Fruit fly (Drosophila melanogaster) Kc167 (cell line): ENCODE measurements around the gene CG31459.

ENCODE experiments used
- Myc ChIP-seq: fragments of >200 bp; optimal IDR thresholded peaks from 2 replicates; lab custom pipeline; 2017; ENCODE audit warnings: missing external identifiers
- Sin3A ChIP-seq: fragments of >200 bp; optimal IDR thresholded peaks from 2 replicates; lab custom pipeline; 2018; ENCODE audit warnings: missing external identifiers
- h ChIP-seq: fragments of >200 bp; optimal IDR thresholded peaks from 3 replicates; lab custom pipeline; 2018; ENCODE audit warnings: missing external identifiers
- insv ChIP-seq: fragments of >200 bp; optimal IDR thresholded peaks from 3 replicates; lab custom pipeline; 2018; ENCODE audit warnings: missing external identifiers
- psq ChIP-seq: fragments of >200 bp; optimal IDR thresholded peaks from 2 replicates; lab custom pipeline; 2017; ENCODE audit warnings: missing external identifiers
- ttk ChIP-seq: sonication (Bioruptor generic); optimal IDR thresholded peaks from 2 replicates; lab custom pipeline; 2017; ENCODE audit warnings: missing external identifiers

DNA sequence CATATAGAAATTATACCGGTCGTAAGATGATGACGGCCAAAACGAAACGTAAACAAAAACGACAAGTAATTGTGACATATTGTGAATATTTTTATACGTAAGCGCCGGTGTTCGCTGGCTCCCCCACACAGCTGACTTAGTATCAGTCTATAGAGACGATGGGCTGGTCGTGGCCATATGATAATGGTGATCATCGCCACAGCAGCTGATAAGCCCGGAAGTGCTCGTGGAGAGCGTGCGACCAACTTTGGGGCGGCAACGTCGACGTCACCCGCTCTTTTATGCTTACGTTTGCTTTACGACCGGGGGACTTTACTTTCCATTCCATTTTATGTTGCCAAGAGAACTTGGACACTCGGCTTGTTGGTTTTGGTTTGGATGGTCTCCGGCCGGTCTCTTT lies 47.9 kb upstream of the CG31459 start:
- TF ChIP-seq Myc (lab: Kevin White, UChicago) = no peak
- no peak for TF ChIP-seq psq (lab: Kevin White, UChicago)
- no peak for TF ChIP-seq Sin3A (lab: Kevin White, UChicago)
- TF ChIP-seq h (lab: Kevin White, UChicago) = no peak
- no peak for TF ChIP-seq insv (lab: Kevin White, UChicago)
- TF ChIP-seq ttk = no peak
